Worm (Caenorhabditis elegans) whole organism, dauer: Measurements from ENCODE around the gene lgc-18.

ENCODE experiments used
- unc-62 ChIP-seq: sonication (generic microtip); optimal IDR thresholded peaks from 2 replicates; lab custom pipeline; 2017; ENCODE audit warnings: missing biosample characterization, missing genetic modification reagents, missing genetic modification characterization

Gene lgc-18

DNA sequence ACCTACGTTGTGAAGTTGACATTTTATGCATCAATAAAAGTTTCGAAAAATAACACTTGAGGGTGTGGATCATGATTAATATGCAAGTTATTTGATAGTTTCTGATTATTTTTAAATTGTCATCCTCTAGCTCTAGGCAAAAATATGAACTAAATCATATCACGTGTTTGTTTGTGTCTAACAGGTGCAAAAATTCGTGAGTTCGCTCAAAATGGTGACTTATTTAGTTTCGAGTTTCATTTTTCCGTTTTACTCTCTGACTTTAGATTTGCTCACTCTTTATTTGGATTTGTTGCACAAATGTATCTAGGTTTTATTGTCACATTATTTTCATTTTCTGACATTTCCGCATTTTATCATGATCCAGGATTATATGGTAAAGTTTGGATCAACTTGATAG, 7.1 kb upstream of the lgc-18 start, which contains the start of gene lgc-16:
lgc-16 (plus strand) TSS at position 301 of the 400 bp plus-strand sequence.
- no peak for TF ChIP-seq unc-62 (GFP tag; lab: Kevin White, UChicago)

- TF ChIP-seq unc-62 (GFP tag; lab: Kevin White, UChicago), result no peak
Measured at ce11 chrX:12121285-12121684, 4.1 kb upstream of the lgc-18 start, which contains the start of gene lgc-17. lgc-17 (plus strand) TSS chrX:12121585.

- no peak for TF ChIP-seq unc-62 (GFP tag; lab: Kevin White, UChicago)
Measured at ce11 chrX:12123152-12123551, 2.3 kb upstream of the lgc-18 start, which contains the start of gene T01H10.11. T01H10.11 (plus strand) TSS chrX:12123452.

DNA sequence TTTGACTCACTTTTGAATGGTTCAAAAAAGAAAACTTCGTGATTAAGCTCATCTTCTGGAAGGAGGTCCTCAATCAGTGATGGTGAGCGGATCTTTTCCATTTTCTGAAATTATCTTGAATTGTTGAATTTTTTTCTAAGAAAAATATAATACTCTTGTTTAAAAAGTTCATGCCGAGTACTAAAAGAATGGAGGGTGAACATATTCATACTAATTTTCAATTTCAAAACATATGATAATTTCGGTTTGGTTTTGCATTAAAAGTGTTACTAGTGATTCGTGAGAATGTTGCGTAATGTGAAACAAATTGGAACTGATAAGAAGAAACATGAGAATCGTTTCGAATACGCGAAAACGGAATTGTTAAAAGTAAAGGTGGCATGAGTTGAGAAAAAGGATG, 15.6 kb downstream of the lgc-18 start, which contains the start of gene lyst-1:
lyst-1 (minus strand) TSS at position 101 of the 400 bp plus-strand sequence.
- no peak for TF ChIP-seq unc-62 (GFP tag; lab: Kevin White, UChicago)

DNA sequence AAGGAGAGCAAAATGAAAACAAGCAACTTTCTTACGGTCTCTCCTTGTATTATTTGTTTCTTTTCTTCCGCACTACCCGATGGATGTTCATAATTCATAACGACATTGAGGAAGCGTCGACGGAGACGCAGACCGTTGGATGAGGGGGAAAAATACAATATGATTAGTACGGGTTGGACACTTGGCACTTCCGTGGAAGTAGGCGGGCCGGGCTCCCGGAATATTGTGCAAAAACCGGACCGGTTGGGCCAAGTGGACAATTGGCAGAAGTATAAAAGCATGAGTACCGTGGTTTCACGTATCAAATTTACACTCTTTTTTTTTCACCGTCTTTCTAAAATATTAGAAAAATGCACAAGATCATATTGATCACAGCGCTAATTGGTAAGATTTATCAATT, 17.2 kb downstream of the lgc-18 start, which contains the start of gene M153.3:
M153.3 (plus strand) TSS at position 301 of the 400 bp plus-strand sequence.
- TF ChIP-seq unc-62 (GFP tag; lab: Kevin White, UChicago), result no peak

DNA sequence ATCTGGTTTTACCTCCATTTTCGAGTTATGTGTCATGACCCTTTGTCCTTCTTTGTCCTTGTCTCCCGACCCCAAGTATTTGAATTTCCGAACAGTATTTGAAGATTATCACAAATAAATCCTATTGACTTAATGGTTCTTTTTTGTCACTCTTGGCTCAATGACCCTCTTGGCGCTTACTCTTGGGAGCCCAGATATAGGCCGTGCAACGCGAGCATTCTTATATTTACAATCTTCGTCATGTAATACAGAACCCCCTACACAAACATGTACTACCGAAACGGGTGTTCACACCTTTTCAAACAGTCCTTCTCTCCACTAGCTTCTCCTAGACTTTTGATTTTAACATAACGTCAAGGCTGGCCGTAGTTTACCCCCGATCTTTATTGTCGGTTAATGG, 18.3 kb downstream of the lgc-18 start, which contains the start of gene M153.5:
M153.5 (plus strand) TSS at position 301 of the 400 bp plus-strand sequence.
- TF ChIP-seq unc-62 (GFP tag; lab: Kevin White, UChicago), result no peak

DNA sequence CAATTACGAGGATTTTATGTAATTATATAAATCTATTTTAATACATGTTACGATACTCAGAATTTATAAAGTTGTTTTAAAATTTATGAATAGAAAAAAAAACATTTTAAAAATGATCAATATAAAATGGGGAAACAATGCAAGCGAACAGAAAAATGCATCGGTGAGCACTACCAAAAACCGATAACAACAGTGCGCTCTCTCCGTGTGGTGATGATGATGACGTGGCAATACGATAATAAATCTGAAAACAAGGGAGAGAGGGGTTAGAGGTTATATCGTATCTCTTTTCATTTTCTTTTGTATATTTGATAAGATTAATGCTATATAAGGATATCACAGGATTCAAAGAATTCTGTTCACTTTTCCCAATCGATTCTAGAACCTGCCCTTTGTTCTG, 20.5 kb downstream of the lgc-18 start:
- no peak for TF ChIP-seq unc-62 (GFP tag; lab: Kevin White, UChicago)

- TF ChIP-seq unc-62 (GFP tag; lab: Kevin White, UChicago), result no peak
Measured at ce11 chrX:12146453-12147085, 21.2 kb downstream of the lgc-18 start, which contains the start of gene pycr-1. pycr-1 (plus strand) TSS chrX:12146832.

ce11 chrX:12149638-12150137, 24.3 kb downstream of the lgc-18 start, which contains the start of gene znf-474:
znf-474 (plus strand) TSS chrX:12149924.
- no peak for TF ChIP-seq unc-62 (GFP tag; lab: Kevin White, UChicago)

ce11 chrX:12154055-12154898, 28.9 kb downstream of the lgc-18 start, which contains the start of gene mfsd-11:
mfsd-11 (minus strand) TSS chrX:12154105.
- TF ChIP-seq unc-62 (GFP tag; lab: Kevin White, UChicago), result no peak

- TF ChIP-seq unc-62 (GFP tag; lab: Kevin White, UChicago), result no peak
Measured at ce11 chrX:12158641-12159040, 33.2 kb downstream of the lgc-18 start.

ce11 chrX:12160002-12160690, 34.7 kb downstream of the lgc-18 start, which contains the start of gene F57G12.2:
F57G12.2 (minus strand) TSS chrX:12160052.
- TF ChIP-seq unc-62 (GFP tag; lab: Kevin White, UChicago), result no peak

- no peak for TF ChIP-seq unc-62 (GFP tag; lab: Kevin White, UChicago)
Measured at ce11 chrX:12162659-12163058, 37.3 kb downstream of the lgc-18 start.

- no peak for TF ChIP-seq unc-62 (GFP tag; lab: Kevin White, UChicago)
Measured at ce11 chrX:12164047-12164446, 38.6 kb downstream of the lgc-18 start.

DNA sequence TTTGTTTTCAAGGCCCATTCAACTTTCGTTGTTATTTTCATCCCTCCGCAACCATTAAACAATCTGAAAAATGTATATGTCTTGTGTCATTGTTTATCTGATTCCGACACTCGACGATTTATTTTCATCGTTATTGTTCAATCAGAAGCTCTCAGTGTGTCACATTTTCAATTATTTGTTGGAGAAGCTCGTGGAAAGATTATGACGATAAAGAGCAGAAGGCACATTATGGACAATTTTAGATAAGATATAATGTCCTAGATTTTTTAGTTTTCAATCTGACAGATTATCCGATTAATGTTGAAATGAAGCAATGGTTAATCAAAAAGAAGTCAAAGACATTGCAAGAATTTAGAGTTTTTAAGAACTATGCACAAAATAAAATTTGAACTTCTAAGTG, 39.5 kb downstream of the lgc-18 start:
- no peak for TF ChIP-seq unc-62 (GFP tag; lab: Kevin White, UChicago)
